Worm (Caenorhabditis elegans) whole organism, early embryonic: Measurements from ENCODE around the gene clec-176.

ENCODE experiments used
- F13C5.2 ChIP-seq: sonication (generic microtip); optimal IDR thresholded peaks from 2 replicates; lab custom pipeline; 2017; ENCODE audit warnings: mild to moderate bottlenecking, missing genetic modification characterization, inconsistent platforms, missing compliant biosample characterization
- aly-1 ChIP-seq: sonication (generic microtip); optimal IDR thresholded peaks from 2 replicates; lab custom pipeline; 2016; ENCODE audit warnings: missing genetic modification characterization, missing compliant biosample characterization
- ama-1 ChIP-seq: fragments of 150-350 bp; optimal IDR thresholded peaks from 2 replicates; lab custom pipeline; 2014
- ceh-36 ChIP-seq: sonication (generic microtip); optimal IDR thresholded peaks from 2 replicates; lab custom pipeline; 2016; ENCODE audit warnings: missing genetic modification characterization, inconsistent platforms, missing compliant biosample characterization
- ets-7 ChIP-seq: sonication (generic microtip); optimal IDR thresholded peaks from 2 replicates; lab custom pipeline; 2016; ENCODE audit warnings: missing genotype, missing genetic modification characterization, missing compliant biosample characterization
- flt-1 ChIP-seq: fragments of 200-800 bp; sonication (Bioruptor generic); IDR thresholded peaks from 2 replicates; pipeline ENCODE4 v1.3.6; 2022; ENCODE audit warnings: missing genetic modification characterization, missing compliant biosample characterization
- hmbx-1 ChIP-seq: sonication (generic microtip); optimal IDR thresholded peaks from 2 replicates; lab custom pipeline; 2016; ENCODE audit warnings: mild to moderate bottlenecking, missing genetic modification characterization, missing compliant biosample characterization
- tbx-11 ChIP-seq: fragments of 200-800 bp; sonication (Bioruptor generic); IDR thresholded peaks from 2 replicates; pipeline ENCODE4 v1.3.6; 2022; ENCODE audit warnings: missing genetic modification characterization, missing compliant biosample characterization

DNA sequence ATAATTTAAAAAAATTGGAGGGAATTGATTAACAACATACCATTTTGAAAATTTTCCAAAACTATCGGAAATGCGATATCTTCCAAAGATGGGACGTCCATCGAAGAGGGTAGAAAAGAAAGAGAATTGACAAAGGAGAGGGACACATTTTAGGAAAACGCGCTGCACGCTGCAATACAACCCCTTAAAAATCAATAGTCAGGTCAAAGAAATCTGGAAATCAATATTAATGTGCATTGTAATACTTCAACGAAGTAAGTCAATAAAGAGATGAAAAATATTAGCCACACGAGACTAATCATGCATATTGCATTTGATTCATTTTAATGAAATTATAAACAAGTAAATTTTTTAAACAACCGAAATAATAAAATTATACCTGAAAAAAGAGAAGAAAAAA is 14.4 kb upstream of the clec-176 start, which contains the start of gene Y9C9A.13:
- TF ChIP-seq tbx-11 (GFP tag; lab: Robert Waterston, UW) (no peak), ama-1 (no peak), ceh-36 (tag; lab: Kevin White, UChicago) (no peak), ets-7 (tag; lab: Kevin White, UChicago) (no peak), F13C5.2 (no peak), aly-1 (tag; lab: Kevin White, UChicago) (no peak), flt-1 (GFP tag; lab: Robert Waterston, UW) (no peak), hmbx-1 (no peak)
